Worm (Caenorhabditis elegans) whole organism, midembryonic: ENCODE results near the gene moa-2.

Experiments used
- med-1 ChIP-seq: sonication (generic microtip); optimal IDR thresholded peaks from 2 replicates; lab custom pipeline; 2017; ENCODE audit warnings: missing genetic modification characterization, mild to moderate bottlenecking, missing compliant biosample characterization, antibody characterized with exemption, missing genetic modification reagents; ENCODE audit not compliant: insufficient read depth
- ztf-23 ChIP-seq: fragments of 200-800 bp; sonication (Bioruptor generic); IDR thresholded peaks from 2 replicates; pipeline ENCODE4 v1.3.6; 2022; ENCODE audit warnings: missing genetic modification reagents, missing genetic modification characterization, missing compliant biosample characterization
- ztf-29 ChIP-seq: fragments of 200-800 bp; sonication (Bioruptor generic); IDR thresholded peaks from 2 replicates; pipeline ENCODE4 v1.3.6; 2022; ENCODE audit warnings: missing genetic modification reagents, missing genetic modification characterization, missing compliant biosample characterization

ce11 chrII:7697156-7697555 is 1.7 kb downstream of the moa-2 start:
- TF ChIP-seq ztf-23 (GFP tag; lab: Robert Waterston, UW) (no peak), med-1 (no peak), ztf-29 (GFP tag; lab: Robert Waterston, UW) (no peak)
